Worm (Caenorhabditis elegans) whole organism, L4/young adult: ENCODE results near the gene hpr-9.

Experiments used
- W03F9.2 ChIP-seq: fragments of 150-350 bp; optimal IDR thresholded peaks from 2 replicates; lab custom pipeline; 2014; ENCODE audit warnings: missing biosample characterization, missing genetic modification characterization
- dao-5 ChIP-seq: sonication (generic microtip); optimal IDR thresholded peaks from 2 replicates; lab custom pipeline; 2016; ENCODE audit warnings: missing genotype, missing genetic modification characterization, moderate library complexity, missing compliant biosample characterization
- him-1 ChIP-seq: sonication (generic microtip); optimal IDR thresholded peaks from 2 replicates; lab custom pipeline; 2016; ENCODE audit warnings: missing genotype, missing genetic modification reagents, missing genetic modification characterization, missing compliant biosample characterization

ce11 chrIII:10592074-10592473 is 29.3 kb upstream of the hpr-9 start:
- TF ChIP-seq him-1, result no peak
- TF ChIP-seq W03F9.2 (tag; lab: Kevin White, UChicago), result no peak
- no peak for TF ChIP-seq dao-5 (tag; lab: Kevin White, UChicago)
